Worm (Caenorhabditis elegans): Measurements from ENCODE around the gene C17C3.11.
A peak's percentile ranks its signal among the peaks of the same experiment; 100 is the strongest.

The C17C3.11 gene

DNA sequence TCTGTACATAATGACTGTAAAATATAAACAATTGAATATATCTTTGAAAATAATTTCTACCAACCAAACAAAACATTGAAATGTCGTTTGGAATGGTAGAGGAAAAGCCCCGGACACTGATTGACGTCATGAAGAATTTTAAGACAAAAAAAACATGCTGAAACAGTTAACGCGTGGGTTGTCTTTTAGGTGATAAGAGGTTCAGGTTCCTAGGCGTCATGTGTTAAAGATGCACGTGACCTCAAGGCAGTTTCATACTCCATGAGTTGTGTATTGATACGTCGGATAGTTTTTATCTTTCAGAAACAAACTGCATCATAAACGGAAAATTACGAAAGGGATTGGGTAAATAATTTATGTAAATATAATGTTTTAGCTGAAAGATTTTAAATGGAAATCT, 19.5 kb downstream of the C17C3.11 start:
- TF ChIP-seq sea-1 (GFP tag; conservative IDR thresholded peaks at IDR 0.05): no peak
- no peak for TF ChIP-seq tbx-37 (GFP tag; conservative IDR thresholded peaks at IDR 0.05)
- TF ChIP-seq hmg-4 (GFP tag; optimal IDR thresholded peaks at IDR 0.05): no peak
- no peak for TF ChIP-seq hnd-1 (tag; optimal IDR thresholded peaks at IDR 0.05)

ce11 chrII:5561392-5561791, 23.8 kb downstream of the C17C3.11 start, which contains the start of gene C17C3.3:
C17C3.3 (plus strand) TSS chrII:5561737.
- TF ChIP-seq ceh-36 (tag; optimal IDR thresholded peaks at IDR 0.05): no peak
- no peak for TF ChIP-seq ets-7 (tag; optimal IDR thresholded peaks at IDR 0.05)
- TF ChIP-seq flt-1 (GFP tag; IDR thresholded peaks at IDR 0.05): no peak
- no peak for TF ChIP-seq B0310.2 (tag; optimal IDR thresholded peaks at IDR 0.05)
- no peak for TF ChIP-seq sea-1 (GFP tag; conservative IDR thresholded peaks at IDR 0.05)
- no peak for TF ChIP-seq scrt-1 (GFP tag; IDR thresholded peaks at IDR 0.05)
- no peak for TF ChIP-seq tra-4 (tag; optimal IDR thresholded peaks at IDR 0.05)
- TF ChIP-seq ama-1 (optimal IDR thresholded peaks at IDR 0.05): no peak
- no peak for TF ChIP-seq tbx-37 (GFP tag; conservative IDR thresholded peaks at IDR 0.05)

ce11 chrII:5565082-5565623, 27.5 kb downstream of the C17C3.11 start:
- TF ChIP-seq hmg-4 (GFP tag; optimal IDR thresholded peaks at IDR 0.05) (no peak), sea-1 (GFP tag; conservative IDR thresholded peaks at IDR 0.05) (0 out of 2 replicates have a peak, but pooled peaks have one; percentile 23)

DNA sequence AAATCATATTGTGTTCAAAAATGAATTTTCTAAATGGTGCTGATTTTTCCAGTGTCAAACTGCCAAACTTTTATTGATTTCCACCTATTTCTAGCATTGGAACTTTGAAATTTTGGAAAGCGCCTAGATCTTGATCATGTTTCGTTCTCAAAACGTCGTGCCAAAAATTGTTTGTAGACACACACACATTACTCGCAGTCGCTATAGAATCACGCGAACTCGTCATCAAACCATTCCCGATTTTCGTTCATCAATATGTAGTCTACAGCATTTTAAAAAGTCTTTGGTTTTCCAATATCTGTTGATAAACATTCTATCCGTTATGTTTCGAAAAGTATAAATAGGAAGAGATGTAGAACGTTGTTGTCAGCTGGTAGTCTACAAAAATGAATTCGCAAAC, 32.6 kb downstream of the C17C3.11 start, which contains the start of the genes C17C3.1 and C17C3.15:
TSS of gene C17C3.1 (plus strand) at position 301 of the 400 bp plus-strand sequence.
TSS of gene C17C3.15 (plus strand) at position 383 of the 400 bp plus-strand sequence.
- TF ChIP-seq hmg-4 (GFP tag; optimal IDR thresholded peaks at IDR 0.05) (no peak), ets-7 (tag; optimal IDR thresholded peaks at IDR 0.05) (no peak), sea-1 (GFP tag; conservative IDR thresholded peaks at IDR 0.05) (no peak), B0310.2 (tag; optimal IDR thresholded peaks at IDR 0.05) (no peak), hmbx-1 (tag; optimal IDR thresholded peaks at IDR 0.05) (no peak), ceh-13 (GFP tag; optimal IDR thresholded peaks at IDR 0.05) (no peak), ama-1 (optimal IDR thresholded peaks at IDR 0.05) (no peak), scrt-1 (GFP tag; IDR thresholded peaks at IDR 0.05) (no peak), pes-1 (GFP tag; IDR thresholded peaks at IDR 0.05) (no peak), tbx-37 (GFP tag; conservative IDR thresholded peaks at IDR 0.05) (no peak), ceh-36 (tag; optimal IDR thresholded peaks at IDR 0.05) (no peak), tra-4 (tag; optimal IDR thresholded peaks at IDR 0.05) (no peak), hnd-1 (tag; optimal IDR thresholded peaks at IDR 0.05) (no peak), flt-1 (GFP tag; IDR thresholded peaks at IDR 0.05) (no peak), F13C5.2 (tag; optimal IDR thresholded peaks at IDR 0.05) (no peak), aly-1 (tag; optimal IDR thresholded peaks at IDR 0.05) (no peak), tbx-11 (GFP tag; IDR thresholded peaks at IDR 0.05) (no peak)

DNA sequence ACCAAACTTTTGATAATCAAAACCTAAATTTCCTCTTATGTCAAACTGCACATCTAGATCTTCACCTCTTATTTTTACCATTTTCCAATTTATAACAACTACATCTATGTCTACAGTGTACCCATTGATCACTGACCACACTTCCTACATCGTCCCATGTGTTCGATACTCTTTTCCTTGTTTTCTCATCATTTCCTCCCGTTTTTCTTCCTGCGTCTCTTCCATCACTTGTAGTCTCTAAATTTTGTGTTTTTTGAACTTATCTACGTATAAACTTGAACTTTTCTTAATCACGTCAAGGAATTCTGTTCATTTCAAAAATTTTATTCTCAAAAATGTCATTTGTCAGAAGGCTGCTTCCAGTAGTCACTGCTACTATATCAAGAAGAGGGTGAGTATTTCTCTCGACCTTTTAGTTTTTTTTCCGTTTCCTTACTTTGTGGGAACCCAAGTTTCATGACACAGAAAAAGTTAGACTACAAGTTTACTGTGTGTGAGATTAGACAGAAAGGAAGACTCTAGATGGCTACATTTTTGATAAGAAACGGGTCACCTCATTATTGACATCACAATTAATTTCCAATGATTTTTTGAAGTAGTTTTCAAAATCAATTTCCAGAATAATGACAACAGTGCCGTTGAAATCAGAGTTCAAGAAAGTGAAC, 34.6 kb downstream of the C17C3.11 start:
- TF ChIP-seq ets-7 (tag; optimal IDR thresholded peaks at IDR 0.05): no peak
- no peak for TF ChIP-seq tbx-11 (GFP tag; IDR thresholded peaks at IDR 0.05)
- TF ChIP-seq aly-1 (tag; optimal IDR thresholded peaks at IDR 0.05): no peak
- no peak for TF ChIP-seq ama-1 (optimal IDR thresholded peaks at IDR 0.05)
- no peak for TF ChIP-seq tbx-37 (GFP tag; conservative IDR thresholded peaks at IDR 0.05)
- no peak for TF ChIP-seq hmg-4 (GFP tag; optimal IDR thresholded peaks at IDR 0.05)
- TF ChIP-seq tra-4 (tag; optimal IDR thresholded peaks at IDR 0.05): no peak
- TF ChIP-seq sea-1 (GFP tag; conservative IDR thresholded peaks at IDR 0.05): no peak
- TF ChIP-seq ceh-13 (GFP tag; optimal IDR thresholded peaks at IDR 0.05): no peak
- TF ChIP-seq B0310.2 (tag; optimal IDR thresholded peaks at IDR 0.05): no peak
- no peak for TF ChIP-seq pes-1 (GFP tag; IDR thresholded peaks at IDR 0.05)

DNA sequence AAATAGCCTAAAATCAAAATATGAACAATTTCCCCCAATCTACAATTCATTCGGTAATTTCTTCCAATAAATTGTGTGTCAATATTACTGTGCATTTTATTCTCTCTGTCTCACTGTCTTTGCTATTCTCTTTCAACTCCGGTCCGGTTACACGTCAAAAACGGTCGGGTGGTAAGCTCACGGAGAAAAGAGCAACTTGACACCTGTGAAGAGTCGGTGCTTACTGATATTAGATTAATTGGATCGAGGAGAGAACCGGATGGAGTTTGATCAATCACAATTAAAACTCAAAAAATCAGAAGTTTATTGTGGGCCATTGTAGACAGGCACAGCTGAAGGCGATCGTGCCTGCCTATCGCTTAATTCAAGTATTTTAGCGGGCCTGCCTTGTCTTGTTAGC, 37.3 kb downstream of the C17C3.11 start:
- TF ChIP-seq aly-1 (tag; optimal IDR thresholded peaks at IDR 0.05): no peak

DNA sequence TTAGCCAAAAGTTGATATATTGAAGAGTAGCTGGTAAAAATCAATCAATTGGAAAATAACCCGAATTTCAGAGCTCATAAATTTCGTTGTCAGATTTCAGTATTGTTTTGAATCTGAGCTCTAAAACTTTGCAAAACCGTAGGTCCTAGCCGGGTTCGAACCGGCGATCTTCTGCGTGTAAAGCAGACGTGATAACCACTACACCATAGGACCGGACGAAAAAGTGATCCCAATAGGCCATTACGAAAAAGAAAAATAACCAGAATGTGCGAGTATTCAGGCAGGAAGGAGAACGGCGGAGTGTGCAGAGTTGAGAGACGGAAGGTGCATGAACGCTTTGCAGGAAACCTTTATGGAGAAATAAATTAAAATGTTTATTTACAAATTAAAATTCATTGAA, 39.4 kb downstream of the C17C3.11 start:
- TF ChIP-seq ets-7 (tag; optimal IDR thresholded peaks at IDR 0.05): no peak
- peak; percentile 59; the same call in 1 of the 2 replicates for TF ChIP-seq tbx-11 (GFP tag; IDR thresholded peaks at IDR 0.05)
- TF ChIP-seq ceh-13 (GFP tag; optimal IDR thresholded peaks at IDR 0.05): peak; percentile 36
- peak; percentile 33 for TF ChIP-seq ceh-36 (tag; optimal IDR thresholded peaks at IDR 0.05)
- peak; percentile 33 for TF ChIP-seq F13C5.2 (tag; optimal IDR thresholded peaks at IDR 0.05)
- 0 out of 2 replicates have a peak, but pooled peaks have one; percentile 64 for TF ChIP-seq sea-1 (GFP tag; conservative IDR thresholded peaks at IDR 0.05)
- no peak for TF ChIP-seq pes-1 (GFP tag; IDR thresholded peaks at IDR 0.05)
- TF ChIP-seq flt-1 (GFP tag; IDR thresholded peaks at IDR 0.05): peak; percentile 73
- TF ChIP-seq aly-1 (tag; optimal IDR thresholded peaks at IDR 0.05): no peak
- TF ChIP-seq hnd-1 (tag; optimal IDR thresholded peaks at IDR 0.05): peak; percentile 20
- TF ChIP-seq tbx-37 (GFP tag; conservative IDR thresholded peaks at IDR 0.05): peak; percentile 37; the same call in 1 of the 2 replicates
- peak; percentile 27 for TF ChIP-seq B0310.2 (tag; optimal IDR thresholded peaks at IDR 0.05)
- TF ChIP-seq hmbx-1 (tag; optimal IDR thresholded peaks at IDR 0.05): peak; percentile 22
- TF ChIP-seq ama-1 (optimal IDR thresholded peaks at IDR 0.05): no peak
- peak; percentile 66 for TF ChIP-seq scrt-1 (GFP tag; IDR thresholded peaks at IDR 0.05)
- TF ChIP-seq hmg-4 (GFP tag; optimal IDR thresholded peaks at IDR 0.05): peak; percentile 76

ce11 chrII:5578035-5578434, 40.4 kb downstream of the C17C3.11 start, which contains the start of gene T25E4.1:
T25E4.1 (plus strand) TSS chrII:5578335.
- no peak for TF ChIP-seq scrt-1 (GFP tag; IDR thresholded peaks at IDR 0.05)
- TF ChIP-seq tbx-37 (GFP tag; conservative IDR thresholded peaks at IDR 0.05): no peak
- TF ChIP-seq ceh-36 (tag; optimal IDR thresholded peaks at IDR 0.05): no peak
- TF ChIP-seq B0310.2 (tag; optimal IDR thresholded peaks at IDR 0.05): no peak
- TF ChIP-seq F13C5.2 (tag; optimal IDR thresholded peaks at IDR 0.05): no peak

Data from whole organism, early embryonic.